Fruit fly (Drosophila melanogaster) whole organism, embryonic: Measurements from ENCODE around the gene Rich.

Source experiments
- ATbp ChIP-seq: fragments of 200-800 bp; sonication (Bioruptor generic); optimal IDR thresholded peaks from 2 replicates; lab custom pipeline; 2017; ENCODE audit warnings: missing biosample characterization, mild to moderate bottlenecking, missing genetic modification characterization, missing genetic modification reagents
- Aef1 ChIP-seq: fragments of 200-800 bp; sonication (Bioruptor generic); IDR thresholded peaks from 3 replicates; pipeline ENCODE4 v1.3.6; 2022; ENCODE audit warnings: missing biosample characterization, missing genetic modification characterization
- Bteb2 ChIP-seq: fragments of 200-800 bp; sonication (Bioruptor generic); optimal IDR thresholded peaks from 2 replicates; lab custom pipeline; 2016; ENCODE audit warnings: missing biosample characterization, missing genetic modification characterization
- CG10147 ChIP-seq: fragments of 200-800 bp; sonication (Bioruptor generic); optimal IDR thresholded peaks from 2 replicates; lab custom pipeline; 2019; ENCODE audit warnings: missing biosample characterization, mild to moderate bottlenecking, missing genetic modification characterization, moderate library complexity
- CG10267 ChIP-seq: fragments of 200-800 bp; sonication (Bioruptor generic); optimal IDR thresholded peaks from 2 replicates; lab custom pipeline; 2018; ENCODE audit warnings: missing biosample characterization, mild to moderate bottlenecking, missing genetic modification characterization, moderate library complexity
- CG14710 ChIP-seq: fragments of 200-800 bp; sonication (Bioruptor generic); optimal IDR thresholded peaks from 3 replicates; lab custom pipeline; 2019; ENCODE audit warnings: missing biosample characterization, mild to moderate bottlenecking, missing genetic modification characterization, moderate library complexity
- CG14965 ChIP-seq: fragments of 200-800 bp; sonication (Bioruptor generic); optimal IDR thresholded peaks from 2 replicates; lab custom pipeline; 2016; ENCODE audit warnings: missing biosample characterization, missing genetic modification characterization, borderline replicate concordance
- CG15011 ChIP-seq: fragments of 200-800 bp; sonication (Bioruptor generic); optimal IDR thresholded peaks from 3 replicates; lab custom pipeline; 2018; ENCODE audit warnings: missing biosample characterization, mild to moderate bottlenecking, missing genetic modification characterization
- CG1529 ChIP-seq: fragments of 200-800 bp; sonication (Bioruptor generic); optimal IDR thresholded peaks from 3 replicates; lab custom pipeline; 2018; ENCODE audit warnings: missing biosample characterization, missing genetic modification characterization
- CG15696 ChIP-seq: fragments of 200-800 bp; sonication (Bioruptor generic); optimal IDR thresholded peaks from 2 replicates; lab custom pipeline; 2019; ENCODE audit warnings: missing biosample characterization, mild to moderate bottlenecking, missing genetic modification characterization, moderate library complexity
- CG17385 ChIP-seq: fragments of 200-800 bp; sonication (Bioruptor generic); optimal IDR thresholded peaks from 3 replicates; lab custom pipeline; 2018; ENCODE audit warnings: missing biosample characterization, mild to moderate bottlenecking, missing genetic modification characterization
- CG2875 ChIP-seq: fragments of 200-800 bp; sonication (Bioruptor generic); optimal IDR thresholded peaks from 2 replicates; lab custom pipeline; 2017; ENCODE audit warnings: missing biosample characterization, mild to moderate bottlenecking, missing genetic modification characterization, missing genetic modification reagents
- CG30431 ChIP-seq: fragments of 200-800 bp; sonication (Bioruptor generic); optimal IDR thresholded peaks from 2 replicates; lab custom pipeline; 2017; ENCODE audit warnings: missing biosample characterization, missing genetic modification characterization
- CG32772 ChIP-seq: fragments of 200-800 bp; sonication (Bioruptor generic); IDR thresholded peaks from 2 replicates; pipeline ENCODE4 v1.3.6; 2022; ENCODE audit warnings: missing biosample characterization, missing genetic modification characterization
- CG34376 ChIP-seq: fragments of 200-800 bp; sonication (Bioruptor generic); optimal IDR thresholded peaks from 2 replicates; lab custom pipeline; 2018; ENCODE audit warnings: missing biosample characterization, mild to moderate bottlenecking, missing genetic modification characterization
- CG4328 ChIP-seq: fragments of 200-800 bp; sonication (Bioruptor generic); optimal IDR thresholded peaks from 3 replicates; lab custom pipeline; 2017; ENCODE audit warnings: missing biosample characterization, missing genetic modification reagents, missing genetic modification characterization
- CG6272 ChIP-seq: fragments of 200-800 bp; sonication (Bioruptor generic); IDR thresholded peaks from 2 replicates; pipeline ENCODE4 v1.3.6; 2022; ENCODE audit warnings: missing biosample characterization, missing genetic modification characterization
- CG6791 ChIP-seq: fragments of 200-800 bp; sonication (Bioruptor generic); IDR thresholded peaks from 3 replicates; pipeline ENCODE4 v1.3.6; 2022; ENCODE audit warnings: missing biosample characterization, missing genetic modification characterization; ENCODE audit not compliant: partially characterized antibody
- CG7556 ChIP-seq: fragments of 200-800 bp; sonication (Bioruptor generic); optimal IDR thresholded peaks from 2 replicates; lab custom pipeline; 2017; ENCODE audit warnings: missing biosample characterization, mild to moderate bottlenecking, missing genetic modification characterization
- CG9215 ChIP-seq: fragments of 200-800 bp; sonication (Bioruptor generic); IDR thresholded peaks from 2 replicates; pipeline ENCODE4 v1.3.6; 2022; ENCODE audit warnings: missing biosample characterization, missing genetic modification characterization
- Dek ChIP-seq: fragments of 200-800 bp; sonication (Bioruptor generic); optimal IDR thresholded peaks from 3 replicates; lab custom pipeline; 2019; ENCODE audit warnings: missing biosample characterization, mild to moderate bottlenecking, missing genetic modification characterization, moderate library complexity
- Ets65A ChIP-seq: fragments of 200-800 bp; sonication (Bioruptor generic); peaks from one replicate; lab custom pipeline; 2016; ENCODE audit warnings: missing biosample characterization, missing genetic modification characterization
- Ets97D ChIP-seq: fragments of 200-800 bp; sonication (Bioruptor generic); optimal IDR thresholded peaks from 3 replicates; lab custom pipeline; 2016; ENCODE audit warnings: missing biosample characterization, missing genetic modification characterization
- H15 ChIP-seq: fragments of 200-800 bp; sonication (Bioruptor generic); IDR thresholded peaks from 3 replicates; pipeline ENCODE4 v1.3.6; 2022; ENCODE audit warnings: missing biosample characterization, missing genetic modification characterization
- HHEX ChIP-seq: fragments of 200-800 bp; sonication (Bioruptor generic); optimal IDR thresholded peaks from 3 replicates; lab custom pipeline; 2017; ENCODE audit warnings: missing biosample characterization, mild to moderate bottlenecking, missing genetic modification characterization, missing genetic modification reagents
- Hmx ChIP-seq: fragments of 200-800 bp; sonication (Bioruptor generic); optimal IDR thresholded peaks from 2 replicates; lab custom pipeline; 2016; ENCODE audit warnings: missing biosample characterization, missing genetic modification characterization
- Lpt ChIP-seq: fragments of >200 bp; optimal IDR thresholded peaks from 2 replicates; lab custom pipeline; 2018; ENCODE audit warnings: missing biosample characterization, missing genetic modification characterization
- Meics ChIP-seq: fragments of 200-800 bp; sonication (Bioruptor generic); optimal IDR thresholded peaks from 2 replicates; lab custom pipeline; 2017; ENCODE audit warnings: missing biosample characterization, mild to moderate bottlenecking, missing genetic modification characterization
- NfI ChIP-seq: fragments of 200-800 bp; sonication (Bioruptor generic); optimal IDR thresholded peaks from 3 replicates; lab custom pipeline; 2018; ENCODE audit warnings: missing biosample characterization, mild to moderate bottlenecking, missing genetic modification characterization, moderate library complexity
- Opbp ChIP-seq: fragments of 200-800 bp; sonication (Bioruptor generic); IDR thresholded peaks from 3 replicates; pipeline ENCODE4 v1.3.6; 2022; ENCODE audit warnings: missing biosample characterization, missing genetic modification characterization; ENCODE audit not compliant: partially characterized antibody
- al ChIP-seq: fragments of 200-800 bp; sonication (Bioruptor generic); IDR thresholded peaks from 2 replicates; pipeline ENCODE4 v1.3.6; 2022; ENCODE audit warnings: missing biosample characterization, missing genetic modification characterization
- aop ChIP-seq: fragments of 200-800 bp; sonication (Bioruptor generic); IDR thresholded peaks from 2 replicates; pipeline ENCODE4 v1.3.6; 2022; ENCODE audit warnings: missing biosample characterization, missing genetic modification characterization
- cato ChIP-seq: fragments of 200-800 bp; sonication (Bioruptor generic); optimal IDR thresholded peaks from 2 replicates; lab custom pipeline; 2016; ENCODE audit warnings: missing biosample characterization, missing genetic modification characterization, borderline replicate concordance
- cwo ChIP-seq: fragments of 200-800 bp; sonication (Bioruptor generic); optimal IDR thresholded peaks from 3 replicates; lab custom pipeline; 2017; ENCODE audit warnings: missing biosample characterization, missing genetic modification characterization, mild to moderate bottlenecking, moderate library complexity, missing genetic modification reagents
- da ChIP-seq: fragments of 200-800 bp; sonication (Bioruptor generic); optimal IDR thresholded peaks from 2 replicates; lab custom pipeline; 2016; ENCODE audit warnings: missing biosample characterization, missing genetic modification characterization
- dati ChIP-seq: fragments of 200-800 bp; sonication (Bioruptor generic); IDR thresholded peaks from 2 replicates; pipeline ENCODE4 v1.3.6; 2022; ENCODE audit warnings: missing biosample characterization, missing genetic modification characterization
- dimm ChIP-seq: fragments of 200-800 bp; sonication (Bioruptor generic); IDR thresholded peaks from 2 replicates; pipeline ENCODE4 v1.3.6; 2022; ENCODE audit warnings: missing biosample characterization, missing genetic modification characterization
- exex ChIP-seq: fragments of 200-800 bp; sonication (Bioruptor generic); optimal IDR thresholded peaks from 4 replicates; lab custom pipeline; 2018; ENCODE audit warnings: missing biosample characterization, mild to moderate bottlenecking, missing genetic modification characterization, moderate library complexity
- hth ChIP-seq: fragments of >200 bp; optimal IDR thresholded peaks from 2 replicates; lab custom pipeline; 2017; ENCODE audit warnings: inconsistent platforms
- lab ChIP-seq: fragments of 200-800 bp; sonication (Bioruptor generic); optimal IDR thresholded peaks from 3 replicates; lab custom pipeline; 2017; ENCODE audit warnings: missing biosample characterization, missing genetic modification characterization, mild to moderate bottlenecking, moderate library complexity, missing genetic modification reagents
- lbe ChIP-seq: fragments of 200-800 bp; sonication (Bioruptor generic); optimal IDR thresholded peaks from 2 replicates; lab custom pipeline; 2016; ENCODE audit warnings: missing biosample characterization, mild to moderate bottlenecking, missing genetic modification characterization
- lola ChIP-seq, 3 experiments: fragments of >200 bp in 2 of 3; fragments of 200-800 bp in 1 of 3; sonication (Bioruptor generic) in 1 of 3; optimal IDR thresholded peaks; 2 replicates each; lab custom pipeline; 2017 to 2019; ENCODE audit warnings: missing biosample characterization in 3 of 3, missing genetic modification characterization in 3 of 3, mild to moderate bottlenecking in 1 of 3, moderate library complexity in 1 of 3
- phol ChIP-seq: fragments of 200-800 bp; sonication (Bioruptor generic); optimal IDR thresholded peaks from 3 replicates; lab custom pipeline; 2018; ENCODE audit warnings: missing biosample characterization, mild to moderate bottlenecking, missing genetic modification characterization, moderate library complexity
- prd ChIP-seq, 3 experiments: fragments of >200 bp in 2 of 3; fragments of 200-800 bp in 1 of 3; sonication (Bioruptor generic) in 1 of 3; optimal IDR thresholded peaks in 2 of 3; IDR thresholded peaks in 1 of 3; 2 replicates in 2 of 3; 3 replicates in 1 of 3; pipeline versions ENCODE4 v1.3.6 to Lab custom; 2017 to 2022; ENCODE audit warnings: missing biosample characterization in 1 of 3, missing genetic modification characterization in 1 of 3
- shn ChIP-seq: fragments of 200-800 bp; sonication (Bioruptor generic); optimal IDR thresholded peaks from 3 replicates; lab custom pipeline; 2016; ENCODE audit warnings: missing biosample characterization, missing genetic modification characterization
- slp2 ChIP-seq: fragments of 200-800 bp; sonication (Bioruptor generic); optimal IDR thresholded peaks from 2 replicates; lab custom pipeline; 2016; ENCODE audit warnings: missing biosample characterization, missing genetic modification characterization
- so ChIP-seq: fragments of 200-800 bp; sonication (Bioruptor generic); IDR thresholded peaks from 3 replicates; pipeline ENCODE4 v1.3.6; 2022; ENCODE audit warnings: missing biosample characterization, missing genetic modification characterization
- stc ChIP-seq: fragments of 200-800 bp; sonication (Bioruptor generic); IDR thresholded peaks from 2 replicates; pipeline ENCODE4 v1.3.6; 2022; ENCODE audit warnings: missing biosample characterization, missing genetic modification characterization
- stwl ChIP-seq: fragments of 200-800 bp; sonication (Bioruptor generic); optimal IDR thresholded peaks from 3 replicates; lab custom pipeline; 2018; ENCODE audit warnings: missing biosample characterization, mild to moderate bottlenecking, missing genetic modification characterization, moderate library complexity

Rich gene

dm6 chr3L:22262797-22263423 lies at the start of gene Rich, which contains the start of gene Ddx1:
Gene Rich, minus strand, starts transcription at chr3L:22262921.
Gene Ddx1, plus strand, starts transcription at chr3L:22263369.
- TF ChIP-seq so: no peak
- TF ChIP-seq Bteb2 (GFP tag; lab: Kevin White, UChicago): peak; percentile 66
- peak; percentile 94 for TF ChIP-seq Ets65A
- TF ChIP-seq CG9215 (GFP tag; lab: Robert Waterston, UW): no peak; the same call in 1 of the 2 replicates
- TF ChIP-seq Ets97D: peak; percentile 19
- no peak for TF ChIP-seq Opbp (GFP tag; lab: Robert Waterston, UW)
- TF ChIP-seq stwl (tag; lab: Kevin White, UChicago): peak; percentile 43
- TF ChIP-seq slp2 (GFP tag; lab: Kevin White, UChicago): peak; percentile 2
- TF ChIP-seq CG32772: 0 out of 2 replicates have a peak, but pooled peaks have one; percentile 13
- no peak for TF ChIP-seq CG15011 (GFP tag; lab: Kevin White, UChicago)
- TF ChIP-seq prd (optimal IDR thresholded peaks at IDR 0.05; lab: Kevin White, UChicago): no peak
- peak; percentile 55 for TF ChIP-seq prd (GFP tag; IDR thresholded peaks at IDR 0.05; lab: Robert Waterston, UW)
- TF ChIP-seq cato (GFP tag; lab: Kevin White, UChicago): peak; percentile 15
- no peak for TF ChIP-seq CG6272 (GFP tag; lab: Robert Waterston, UW)
- peak; percentile 58 for TF ChIP-seq NfI (GFP tag; lab: Kevin White, UChicago)
- TF ChIP-seq stc: no peak
- peak; percentile 43 for TF ChIP-seq shn
- TF ChIP-seq ATbp (GFP tag; lab: Kevin White, UChicago): no peak
- TF ChIP-seq Meics: peak; percentile 55
- TF ChIP-seq Aef1: no peak
- TF ChIP-seq lab: peak; percentile 45
- peak; percentile 9 for TF ChIP-seq Hmx (GFP tag; lab: Kevin White, UChicago)
- TF ChIP-seq CG10267: peak; percentile 96
- TF ChIP-seq cwo (GFP tag; lab: Kevin White, UChicago): peak; percentile 15
- TF ChIP-seq exex (tag; lab: Kevin White, UChicago): no peak
- peak; percentile 70 for TF ChIP-seq CG14710 (tag; lab: Kevin White, UChicago)
- peak; percentile 38 for TF ChIP-seq HHEX (GFP tag; lab: Kevin White, UChicago)
- peak in 1 of 3 experiments; percentile 60 for TF ChIP-seq lola (GFP tag; optimal IDR thresholded peaks at IDR 0.05; lab: Kevin White, UChicago)
- TF ChIP-seq aop: no peak
- peak; percentile 48; the same call in 1 of the 3 replicates for TF ChIP-seq CG6791 (GFP tag; lab: Robert Waterston, UW)
- TF ChIP-seq Dek (tag; lab: Kevin White, UChicago): peak; percentile 34
- peak; percentile 3 for TF ChIP-seq CG4328 (GFP tag; lab: Kevin White, UChicago)
- no peak for TF ChIP-seq dati (GFP tag; lab: Robert Waterston, UW)
- no peak for TF ChIP-seq CG14965
- TF ChIP-seq CG7556 (GFP tag; lab: Kevin White, UChicago): peak; percentile 64
- TF ChIP-seq lbe: peak; percentile 49
- TF ChIP-seq phol (tag; lab: Kevin White, UChicago): peak; percentile 60
- no peak for TF ChIP-seq CG2875
- TF ChIP-seq CG15696 (tag; lab: Kevin White, UChicago): peak; percentile 7
- TF ChIP-seq CG34376 (GFP tag; lab: Kevin White, UChicago): peak; percentile 28
- no peak for TF ChIP-seq da (GFP tag; lab: Kevin White, UChicago)
- no peak for TF ChIP-seq Lpt (GFP tag; lab: Kevin White, UChicago)
- no peak for TF ChIP-seq hth (lab: Kevin White, UChicago)
- TF ChIP-seq CG10147 (GFP tag; lab: Kevin White, UChicago): peak; percentile 30
- no peak for TF ChIP-seq al
- peak; percentile 42 for TF ChIP-seq CG1529 (GFP tag; lab: Kevin White, UChicago)
- TF ChIP-seq CG30431 (GFP tag; lab: Kevin White, UChicago): no peak
- no peak for TF ChIP-seq dimm
- TF ChIP-seq H15 (GFP tag; lab: Robert Waterston, UW): no peak
- peak; percentile 23 for TF ChIP-seq CG17385
